Worm (Caenorhabditis elegans) whole organism, mixed stage, embryonic: ENCODE results near the gene F20B6.9.

Source experiments
- M03D4.4 ChIP-seq: sonication (generic microtip); optimal IDR thresholded peaks from 2 replicates; lab custom pipeline; 2017; ENCODE audit warnings: mild to moderate bottlenecking, missing genetic modification characterization, missing compliant biosample characterization
- blmp-1 ChIP-seq: fragments of 150-350 bp; optimal IDR thresholded peaks from 2 replicates; lab custom pipeline; 2014; ENCODE audit warnings: missing biosample characterization, missing genetic modification characterization
- ceh-43 ChIP-seq: fragments of 200-800 bp; sonication (Bioruptor generic); optimal IDR thresholded peaks from 2 replicates; lab custom pipeline; 2018; ENCODE audit warnings: mild to moderate bottlenecking, missing genetic modification characterization, moderate library complexity, missing compliant biosample characterization
- ces-1 ChIP-seq: fragments of 150-350 bp; optimal IDR thresholded peaks from 2 replicates; lab custom pipeline; 2014; ENCODE audit warnings: missing biosample characterization, missing genetic modification reagents, missing genetic modification characterization
- cnd-1 ChIP-seq: fragments of 200-800 bp; sonication (Bioruptor generic); optimal IDR thresholded peaks from 2 replicates; lab custom pipeline; 2018; ENCODE audit warnings: mild to moderate bottlenecking, missing genetic modification characterization, missing compliant biosample characterization
- elt-1 ChIP-seq: sonication (generic microtip); optimal IDR thresholded peaks from 2 replicates; lab custom pipeline; 2017; ENCODE audit warnings: missing genetic modification characterization, mild to moderate bottlenecking, missing compliant biosample characterization, antibody characterized with exemption, moderate library complexity, borderline replicate concordance; ENCODE audit not compliant: insufficient read depth
- elt-3 ChIP-seq: fragments of 150-350 bp; optimal IDR thresholded peaks from 2 replicates; lab custom pipeline; 2014; ENCODE audit warnings: missing biosample characterization, missing genetic modification characterization
- ham-2 ChIP-seq: fragments of 200-800 bp; sonication (Bioruptor generic); optimal IDR thresholded peaks from 2 replicates; lab custom pipeline; 2018; ENCODE audit warnings: mild to moderate bottlenecking, missing genetic modification characterization, missing compliant biosample characterization
- hlh-1 ChIP-seq: fragments of 150-350 bp; optimal IDR thresholded peaks from 2 replicates; lab custom pipeline; 2014; ENCODE audit warnings: missing biosample characterization, missing genetic modification reagents, missing genetic modification characterization
- lin-32 ChIP-seq: fragments of 200-800 bp; sonication (Bioruptor generic); optimal IDR thresholded peaks from 2 replicates; lab custom pipeline; 2018; ENCODE audit warnings: mild to moderate bottlenecking, missing genetic modification characterization, missing compliant biosample characterization
- mab-5 ChIP-seq: fragments of 150-350 bp; optimal IDR thresholded peaks from 2 replicates; lab custom pipeline; 2014; ENCODE audit warnings: missing biosample characterization, missing genetic modification characterization
- mep-1 ChIP-seq: fragments of 150-350 bp; optimal IDR thresholded peaks from 2 replicates; lab custom pipeline; 2017; ENCODE audit warnings: missing biosample characterization, missing genetic modification reagents, missing genetic modification characterization, inconsistent platforms
- mls-2 ChIP-seq: sonication (generic microtip); optimal IDR thresholded peaks from 2 replicates; lab custom pipeline; 2016; ENCODE audit warnings: mild to moderate bottlenecking, missing genetic modification characterization, moderate library complexity, missing compliant biosample characterization
- nhr-12 ChIP-seq: fragments of 150-350 bp; optimal IDR thresholded peaks from 2 replicates; lab custom pipeline; 2014; ENCODE audit warnings: missing biosample characterization, missing genetic modification characterization
- nhr-2 ChIP-seq: fragments of 150-350 bp; optimal IDR thresholded peaks from 2 replicates; lab custom pipeline; 2014; ENCODE audit warnings: missing biosample characterization, missing genetic modification characterization
- nhr-28 ChIP-seq: fragments of 150-350 bp; optimal IDR thresholded peaks from 2 replicates; lab custom pipeline; 2014; ENCODE audit warnings: missing biosample characterization, missing genetic modification characterization
- nhr-76 ChIP-seq: sonication (generic microtip); optimal IDR thresholded peaks from 2 replicates; lab custom pipeline; 2017; ENCODE audit warnings: missing biosample characterization, missing genetic modification characterization
- pha-4 ChIP-seq: fragments of 150-350 bp; optimal IDR thresholded peaks from 2 replicates; lab custom pipeline; 2018; ENCODE audit warnings: missing biosample characterization, missing genetic modification reagents, missing genetic modification characterization
- sem-2 ChIP-seq: fragments of 200-800 bp; sonication (Bioruptor generic); optimal IDR thresholded peaks from 2 replicates; lab custom pipeline; 2018; ENCODE audit warnings: mild to moderate bottlenecking, missing genetic modification characterization, missing compliant biosample characterization
- snpc-4 ChIP-seq: fragments of 150-350 bp; optimal IDR thresholded peaks from 2 replicates; lab custom pipeline; 2014; ENCODE audit warnings: missing biosample characterization, missing genetic modification characterization
- sptf-1 ChIP-seq: sonication (generic microtip); optimal IDR thresholded peaks from 2 replicates; lab custom pipeline; 2017; ENCODE audit warnings: mild to moderate bottlenecking, missing genetic modification characterization, moderate library complexity, missing compliant biosample characterization
- tbx-8 ChIP-seq: fragments of 200-800 bp; sonication (Bioruptor generic); optimal IDR thresholded peaks from 2 replicates; lab custom pipeline; 2018; ENCODE audit warnings: mild to moderate bottlenecking, missing genetic modification characterization, moderate library complexity, missing compliant biosample characterization
- unc-120 ChIP-seq: sonication (generic microtip); optimal IDR thresholded peaks from 2 replicates; lab custom pipeline; 2017; ENCODE audit warnings: missing genetic modification characterization, missing compliant biosample characterization; ENCODE audit not compliant: poor library complexity, severe bottlenecking
- unc-39 ChIP-seq: fragments of 150-350 bp; optimal IDR thresholded peaks from 2 replicates; lab custom pipeline; 2014; ENCODE audit warnings: missing biosample characterization, missing genetic modification characterization
- unc-62 ChIP-seq: fragments of 150-350 bp; optimal IDR thresholded peaks from 2 replicates; lab custom pipeline; 2014; ENCODE audit warnings: missing biosample characterization, missing genetic modification reagents, missing genetic modification characterization
- zip-8 ChIP-seq: fragments of 150-350 bp; optimal IDR thresholded peaks from 2 replicates; lab custom pipeline; 2014; ENCODE audit warnings: missing biosample characterization, missing genetic modification characterization
- ztf-11 ChIP-seq: fragments of 150-350 bp; optimal IDR thresholded peaks from 2 replicates; lab custom pipeline; 2014; ENCODE audit warnings: missing biosample characterization, missing genetic modification characterization

The F20B6.9 gene

DNA sequence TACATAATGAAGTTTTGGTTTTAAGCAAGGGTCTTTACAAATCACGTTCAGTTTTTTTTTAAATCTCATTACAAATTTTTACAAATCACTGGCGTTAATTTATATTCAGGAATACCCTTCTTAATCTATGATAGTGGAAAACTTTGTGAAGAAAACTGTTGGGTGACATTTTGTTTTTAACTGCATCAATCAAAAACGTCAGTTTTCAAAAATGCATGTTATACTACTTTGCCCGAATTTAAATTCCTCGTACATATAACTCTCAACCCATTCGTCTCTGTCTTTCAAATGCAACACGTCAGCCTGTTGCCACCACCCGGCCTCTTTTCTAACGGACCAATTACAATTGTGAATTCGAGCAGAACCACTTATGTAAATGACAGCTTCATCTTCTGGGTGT, 41.7 kb upstream of the F20B6.9 start, which contains the start of gene hlh-13:
Gene hlh-13 (plus strand): TSS at position 301 of the 400 bp plus-strand sequence.
- TF ChIP-seq unc-62 (no peak), ceh-43 (no peak), nhr-76 (tag; lab: Kevin White, UChicago) (no peak), zip-8 (tag; lab: Kevin White, UChicago) (no peak), sptf-1 (tag; lab: Kevin White, UChicago) (no peak), unc-39 (no peak), mls-2 (tag; lab: Kevin White, UChicago) (no peak), mab-5 (tag; lab: Kevin White, UChicago) (no peak), ces-1 (GFP tag; lab: Kevin White, UChicago) (no peak), sem-2 (GFP tag; lab: Kevin White, UChicago) (no peak), pha-4 (no peak)

DNA sequence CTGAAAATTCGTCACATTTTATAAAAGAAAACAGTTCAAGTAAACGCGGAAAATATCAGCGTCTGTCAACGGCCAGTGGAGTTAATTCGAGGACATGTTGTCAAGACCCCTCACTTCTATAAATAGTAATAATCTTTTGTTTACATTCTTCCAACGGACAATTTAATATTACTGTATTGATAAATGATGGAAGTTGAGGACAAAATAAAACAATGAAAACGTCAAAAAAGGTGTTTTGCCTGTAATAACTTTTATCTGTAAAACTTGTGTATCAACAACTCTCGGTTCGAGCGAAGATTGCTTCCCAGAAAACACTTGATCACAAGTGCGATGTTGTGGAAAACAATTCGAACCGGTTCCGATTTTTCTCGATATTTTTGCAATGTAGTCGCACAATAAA, 41.1 kb upstream of the F20B6.9 start:
- no peak for TF ChIP-seq M03D4.4
- no peak for TF ChIP-seq lin-32 (GFP tag; lab: Kevin White, UChicago)
- no peak for TF ChIP-seq mls-2 (tag; lab: Kevin White, UChicago)
- TF ChIP-seq nhr-28 (tag; lab: Kevin White, UChicago), result no peak
- TF ChIP-seq nhr-76 (tag; lab: Kevin White, UChicago), result no peak
- TF ChIP-seq zip-8 (tag; lab: Kevin White, UChicago), result no peak
- no peak for TF ChIP-seq elt-3 (tag; lab: Kevin White, UChicago)
- TF ChIP-seq blmp-1 (tag; lab: Kevin White, UChicago), result no peak
- TF ChIP-seq unc-62, result no peak
- no peak for TF ChIP-seq sptf-1 (tag; lab: Kevin White, UChicago)
- no peak for TF ChIP-seq sem-2 (GFP tag; lab: Kevin White, UChicago)
- no peak for TF ChIP-seq pha-4
- TF ChIP-seq unc-120 (tag; lab: Kevin White, UChicago), result no peak
- no peak for TF ChIP-seq ztf-11
- no peak for TF ChIP-seq nhr-12 (tag; lab: Kevin White, UChicago)
- no peak for TF ChIP-seq snpc-4 (tag; lab: Kevin White, UChicago)

- TF ChIP-seq hlh-1 (tag; lab: Kevin White, UChicago), result peak; percentile 41
- no peak for TF ChIP-seq M03D4.4
- no peak for TF ChIP-seq tbx-8 (GFP tag; lab: Kevin White, UChicago)
- TF ChIP-seq, all 35 proteins: peak for 1
These were observed 39.7 kb upstream of the F20B6.9 start, which contains the start of gene F48D6.4 for ce11 chrX:4246867-4247591. TSS of gene F48D6.4 (minus strand) at chrX:4247212.

DNA sequence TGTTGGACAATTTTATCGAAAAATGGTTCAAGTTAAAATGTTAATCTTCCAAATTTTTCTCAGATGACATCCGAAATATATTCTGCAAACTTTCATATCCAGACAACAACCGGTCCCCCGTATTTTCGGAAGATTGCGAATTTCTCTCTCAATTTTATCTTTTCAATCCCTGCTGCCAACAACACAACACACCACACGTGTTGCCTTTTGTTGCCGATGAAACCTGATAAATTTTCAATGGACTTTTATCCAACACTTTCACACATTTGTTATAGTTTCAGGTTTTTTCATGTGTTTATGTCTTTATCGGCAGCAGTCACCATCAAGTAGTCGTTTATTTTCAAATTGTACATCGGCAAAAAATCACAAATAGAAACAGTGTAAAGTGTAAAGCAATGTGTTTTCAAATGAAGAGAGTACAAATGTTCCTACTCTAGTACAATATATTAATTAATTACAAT, 39.0 kb upstream of the F20B6.9 start:
- TF ChIP-seq hlh-1 (tag; lab: Kevin White, UChicago), result peak; percentile 29
- TF ChIP-seq nhr-2 (tag; lab: Kevin White, UChicago), result no peak
- TF ChIP-seq nhr-76 (tag; lab: Kevin White, UChicago), result no peak
- TF ChIP-seq snpc-4 (tag; lab: Kevin White, UChicago), result no peak
- no peak for TF ChIP-seq mep-1 (tag; lab: Kevin White, UChicago)
- peak; percentile 15 for TF ChIP-seq unc-62
- no peak for TF ChIP-seq mls-2 (tag; lab: Kevin White, UChicago)
- peak; percentile 10 for TF ChIP-seq unc-120 (tag; lab: Kevin White, UChicago)
- no peak for TF ChIP-seq mab-5 (tag; lab: Kevin White, UChicago)

DNA sequence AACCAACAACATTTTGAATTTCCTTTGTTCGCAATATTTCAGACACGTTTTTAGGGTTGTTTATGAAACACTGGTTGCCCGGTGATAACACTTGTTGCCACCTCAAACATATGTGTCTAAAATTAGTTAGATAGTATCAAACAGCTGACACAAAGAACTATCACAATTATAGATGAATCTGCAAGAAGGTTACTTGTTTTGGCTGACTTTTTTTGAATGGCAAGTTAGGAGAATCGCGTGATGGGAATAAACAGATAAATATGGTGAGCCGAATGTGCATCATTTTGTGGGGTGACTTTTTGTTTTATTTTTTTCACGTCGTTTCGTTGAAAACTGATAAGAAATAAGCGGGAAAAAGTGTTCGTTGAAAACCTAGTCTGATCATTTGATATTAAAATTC, 37.8 kb upstream of the F20B6.9 start:
- TF ChIP-seq lin-32 (GFP tag; lab: Kevin White, UChicago) (no peak), ham-2 (no peak), elt-1 (tag; lab: Kevin White, UChicago) (no peak)

ce11 chrX:4244489-4245123, 37.3 kb upstream of the F20B6.9 start:
- TF ChIP-seq cnd-1 (tag; lab: Kevin White, UChicago) (no peak), unc-120 (tag; lab: Kevin White, UChicago) (no peak), hlh-1 (tag; lab: Kevin White, UChicago) (no peak), nhr-76 (tag; lab: Kevin White, UChicago) (no peak)
